Worm (Caenorhabditis elegans) whole organism, young adult: ENCODE measurements around the gene T24A6.1.

ENCODE experiments used
- F22D6.2 ChIP-seq: sonication (generic microtip); optimal IDR thresholded peaks from 2 replicates; lab custom pipeline; 2016; ENCODE audit warnings: mild to moderate bottlenecking, missing genetic modification characterization, missing compliant biosample characterization
- F39B2.1 ChIP-seq: fragments of 200-800 bp; sonication (Bioruptor generic); IDR thresholded peaks from 2 replicates; pipeline ENCODE4 v1.3.6; 2022; ENCODE audit warnings: missing genetic modification reagents, missing genetic modification characterization, missing compliant biosample characterization
- F49E8.2 ChIP-seq: sonication (generic microtip); optimal IDR thresholded peaks from 3 replicates; lab custom pipeline; 2017; ENCODE audit warnings: missing genetic modification characterization, mild to moderate bottlenecking, missing compliant biosample characterization, antibody characterized with exemption, moderate library complexity; ENCODE audit not compliant: insufficient read depth
- F52B5.7 ChIP-seq: sonication (generic microtip); optimal IDR thresholded peaks from 2 replicates; lab custom pipeline; 2016; ENCODE audit warnings: mild to moderate bottlenecking, missing genetic modification characterization, missing compliant biosample characterization
- F55B11.4 ChIP-seq: sonication (generic microtip); optimal IDR thresholded peaks from 2 replicates; lab custom pipeline; 2016; ENCODE audit warnings: missing compliant biosample characterization, missing genetic modification characterization, borderline replicate concordance; ENCODE audit not compliant: insufficient read depth
- T26A5.8 ChIP-seq: sonication (generic microtip); optimal IDR thresholded peaks from 2 replicates; lab custom pipeline; 2016; ENCODE audit warnings: missing genetic modification characterization, missing compliant biosample characterization
- Y56A3A.18 ChIP-seq: fragments of 200-800 bp; sonication (Bioruptor generic); IDR thresholded peaks from 2 replicates; pipeline ENCODE4 v1.3.6; 2022; ENCODE audit warnings: missing genetic modification reagents, missing genetic modification characterization, missing compliant biosample characterization
- ZK185.1 ChIP-seq: sonication (generic microtip); optimal IDR thresholded peaks from 2 replicates; lab custom pipeline; 2016; ENCODE audit warnings: mild to moderate bottlenecking, missing genetic modification characterization, missing compliant biosample characterization; ENCODE audit not compliant: poor library complexity, severe bottlenecking
- atf-7 ChIP-seq: sonication (generic microtip); optimal IDR thresholded peaks from 2 replicates; lab custom pipeline; 2017; ENCODE audit warnings: mild to moderate bottlenecking, missing genetic modification characterization, missing compliant biosample characterization
- ceh-40 ChIP-seq: fragments of 200-800 bp; sonication (Bioruptor generic); IDR thresholded peaks from 2 replicates; pipeline ENCODE4 v1.3.6; 2022; ENCODE audit warnings: missing genetic modification characterization, missing compliant biosample characterization
- ceh-79 ChIP-seq: sonication (generic microtip); optimal IDR thresholded peaks from 2 replicates; lab custom pipeline; 2017; ENCODE audit warnings: mild to moderate bottlenecking, missing genetic modification characterization, missing compliant biosample characterization
- chd-7 ChIP-seq: sonication (generic microtip); optimal IDR thresholded peaks from 2 replicates; lab custom pipeline; 2016; ENCODE audit warnings: mild to moderate bottlenecking, missing genetic modification characterization, moderate library complexity, missing compliant biosample characterization
- die-1 ChIP-seq: sonication (generic microtip); optimal IDR thresholded peaks from 2 replicates; lab custom pipeline; 2016; ENCODE audit warnings: missing genotype, mild to moderate bottlenecking, missing genetic modification characterization, missing compliant biosample characterization
- dpff-1 ChIP-seq: sonication (generic microtip); optimal IDR thresholded peaks from 2 replicates; lab custom pipeline; 2017; ENCODE audit warnings: mild to moderate bottlenecking, missing genetic modification characterization, missing compliant biosample characterization
- egrh-3 ChIP-seq: fragments of 200-800 bp; sonication (Bioruptor generic); IDR thresholded peaks from 2 replicates; pipeline ENCODE4 v1.3.6; 2022; ENCODE audit warnings: missing genetic modification reagents, missing genetic modification characterization, missing compliant biosample characterization
- fkh-3 ChIP-seq: sonication (generic microtip); optimal IDR thresholded peaks from 2 replicates; lab custom pipeline; 2016; ENCODE audit warnings: mild to moderate bottlenecking, missing genetic modification characterization, missing compliant biosample characterization
- hrde-1 ChIP-seq: sonication (generic microtip); optimal IDR thresholded peaks from 2 replicates; lab custom pipeline; 2016; ENCODE audit warnings: missing genetic modification characterization, mild to moderate bottlenecking, missing compliant biosample characterization, moderate library complexity, missing genotype, missing genetic modification reagents, borderline replicate concordance
- let-607 ChIP-seq, 2 experiments: fragments of 200-800 bp in 1 of 2; sonication (Bioruptor generic) in 1 of 2; sonication (generic microtip) in 1 of 2; optimal IDR thresholded peaks; 2 replicates each; lab custom pipeline; 2016 to 2018; ENCODE audit warnings: mild to moderate bottlenecking in 2 of 2, missing compliant biosample characterization in 2 of 2, missing genetic modification characterization in 2 of 2, moderate library complexity in 2 of 2, missing genotype in 1 of 2
- lin-40 ChIP-seq: sonication (generic microtip); optimal IDR thresholded peaks from 2 replicates; lab custom pipeline; 2016; ENCODE audit warnings: missing genetic modification characterization, mild to moderate bottlenecking, missing compliant biosample characterization, missing genotype, missing genetic modification reagents
- lir-1 ChIP-seq: fragments of 200-800 bp; sonication (Bioruptor generic); conservative IDR thresholded peaks from 2 replicates; pipeline ENCODE4 v1.3.6; 2022; ENCODE audit warnings: missing genetic modification reagents, missing genetic modification characterization, missing compliant biosample characterization
- madf-10 ChIP-seq: sonication (generic microtip); optimal IDR thresholded peaks from 2 replicates; lab custom pipeline; 2016; ENCODE audit warnings: mild to moderate bottlenecking, missing genetic modification characterization, missing compliant biosample characterization
- mcd-1 ChIP-seq: fragments of 200-800 bp; sonication (Bioruptor generic); IDR thresholded peaks from 2 replicates; pipeline ENCODE4 v1.3.6; 2022; ENCODE audit warnings: missing genetic modification reagents, missing genetic modification characterization, missing compliant biosample characterization
- mxl-1 ChIP-seq: sonication (generic microtip); optimal IDR thresholded peaks from 2 replicates; lab custom pipeline; 2016; ENCODE audit warnings: missing genetic modification characterization, missing compliant biosample characterization
- nhr-120 ChIP-seq: fragments of 200-800 bp; sonication (Bioruptor generic); IDR thresholded peaks from 2 replicates; pipeline ENCODE4 v1.3.6; 2022; ENCODE audit warnings: missing genetic modification characterization, missing compliant biosample characterization
- nhr-80 ChIP-seq: sonication (generic microtip); optimal IDR thresholded peaks from 2 replicates; lab custom pipeline; 2016; ENCODE audit warnings: missing genetic modification characterization, missing compliant biosample characterization
- nhr-90 ChIP-seq: sonication (generic microtip); optimal IDR thresholded peaks from 2 replicates; lab custom pipeline; 2016; ENCODE audit warnings: missing genotype, mild to moderate bottlenecking, missing genetic modification characterization, missing compliant biosample characterization
- pbrm-1 ChIP-seq: fragments of 200-800 bp; sonication (Bioruptor generic); IDR thresholded peaks from 2 replicates; pipeline ENCODE4 v1.3.6; 2022; ENCODE audit warnings: missing genetic modification reagents, missing genetic modification characterization, missing compliant biosample characterization
- sea-2 ChIP-seq: fragments of 200-800 bp; sonication (Bioruptor generic); IDR thresholded peaks from 2 replicates; pipeline ENCODE4 v1.3.6; 2022; ENCODE audit warnings: missing genetic modification characterization, missing compliant biosample characterization
- somi-1 ChIP-seq: fragments of 200-800 bp; sonication (Bioruptor generic); optimal IDR thresholded peaks from 2 replicates; lab custom pipeline; 2018; ENCODE audit warnings: mild to moderate bottlenecking, missing genetic modification characterization, missing compliant biosample characterization
- tbp1 ChIP-seq: fragments of 200-800 bp; sonication (Bioruptor generic); optimal IDR thresholded peaks from 2 replicates; lab custom pipeline; 2018; ENCODE audit warnings: mild to moderate bottlenecking, missing genetic modification characterization, missing compliant biosample characterization
- unc-130 ChIP-seq: sonication (generic microtip); optimal IDR thresholded peaks from 2 replicates; lab custom pipeline; 2016; ENCODE audit warnings: missing genetic modification reagents, missing genetic modification characterization, missing compliant biosample characterization
- zfh-2 ChIP-seq: fragments of 200-800 bp; sonication (Bioruptor generic); conservative IDR thresholded peaks from 2 replicates; pipeline ENCODE4 v1.3.6; 2022; ENCODE audit warnings: missing genetic modification reagents, missing genetic modification characterization, missing compliant biosample characterization
- ztf-18 ChIP-seq: sonication (generic microtip); optimal IDR thresholded peaks from 2 replicates; lab custom pipeline; 2016; ENCODE audit warnings: missing genotype, mild to moderate bottlenecking, missing genetic modification characterization, missing compliant biosample characterization
- ztf-3 ChIP-seq: fragments of 200-800 bp; sonication (Bioruptor generic); optimal IDR thresholded peaks from 2 replicates; lab custom pipeline; 2018; ENCODE audit warnings: mild to moderate bottlenecking, missing genetic modification characterization, missing compliant biosample characterization

T24A6.1 gene

DNA sequence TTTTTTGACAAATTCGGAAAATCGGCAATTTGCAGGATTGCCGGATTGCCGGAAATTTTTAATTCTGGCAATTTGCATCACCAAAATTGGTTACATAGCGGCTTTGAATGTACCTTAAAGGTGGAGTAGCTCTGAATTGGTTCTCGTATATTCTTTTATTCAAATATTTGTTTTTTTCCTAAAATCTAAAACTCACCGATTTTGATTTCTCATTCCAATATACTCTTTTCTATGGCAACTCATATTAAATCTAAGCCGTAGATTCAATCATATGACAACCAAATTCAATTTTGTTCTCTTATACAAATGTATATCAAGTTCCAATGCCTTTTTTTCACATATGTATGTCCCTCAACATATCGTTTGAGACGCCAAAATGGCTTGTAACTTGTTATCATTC lies 9.3 kb upstream of the T24A6.1 start, which contains the start of gene sri-21:
Gene sri-21 (plus strand): TSS at position 301 of the 400 bp plus-strand sequence.
- TF ChIP-seq F55B11.4 (tag; lab: Kevin White, UChicago), result no peak
- TF ChIP-seq dpff-1 (tag; lab: Kevin White, UChicago), result no peak
- no peak for TF ChIP-seq mxl-1 (tag; lab: Kevin White, UChicago)
- no peak for TF ChIP-seq nhr-120 (GFP tag; lab: Robert Waterston, UW)
- TF ChIP-seq mcd-1 (GFP tag; lab: Robert Waterston, UW), result no peak
- no peak for TF ChIP-seq tbp1 (GFP tag; lab: Kevin White, UChicago)
- TF ChIP-seq atf-7 (tag; lab: Kevin White, UChicago), result no peak
- TF ChIP-seq die-1 (tag; lab: Kevin White, UChicago), result no peak
- TF ChIP-seq pbrm-1 (GFP tag; lab: Robert Waterston, UW), result no peak
- no peak for TF ChIP-seq Y56A3A.18
- no peak for TF ChIP-seq ceh-40 (GFP tag; lab: Robert Waterston, UW)
- TF ChIP-seq ceh-79 (tag; lab: Kevin White, UChicago), result no peak
- TF ChIP-seq chd-7 (tag; lab: Kevin White, UChicago), result no peak
- TF ChIP-seq F49E8.2, result no peak
- no peak for TF ChIP-seq F22D6.2
- TF ChIP-seq, all 124 proteins: peak for 0

DNA sequence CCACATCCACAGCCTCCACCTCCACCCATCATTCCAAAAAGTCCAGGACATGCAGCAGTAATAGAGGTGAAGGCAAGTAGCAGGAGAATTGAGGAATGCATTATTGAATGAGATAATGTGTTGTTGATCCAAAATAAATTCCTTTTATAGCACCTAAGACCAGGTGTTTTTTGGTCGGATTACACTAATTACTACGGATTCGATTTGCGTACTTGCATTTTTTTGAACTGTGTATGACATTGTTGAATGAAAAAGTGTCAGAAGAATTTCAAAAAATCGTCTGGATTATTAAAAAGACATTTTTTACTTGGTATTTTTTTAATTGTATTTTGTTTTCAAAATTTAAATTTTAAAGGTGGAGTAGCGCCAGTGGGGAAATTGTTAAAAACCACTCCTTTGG lies 7.1 kb upstream of the T24A6.1 start, which contains the start of gene grl-28:
Gene grl-28 (minus strand): TSS at position 101 of the 400 bp plus-strand sequence.
- no peak for TF ChIP-seq mcd-1 (GFP tag; lab: Robert Waterston, UW)
- no peak for TF ChIP-seq F52B5.7 (tag; lab: Kevin White, UChicago)
- no peak for TF ChIP-seq nhr-90 (tag; lab: Kevin White, UChicago)
- TF ChIP-seq lin-40 (tag; lab: Kevin White, UChicago), result no peak
- no peak for TF ChIP-seq T26A5.8
- no peak for TF ChIP-seq somi-1

DNA sequence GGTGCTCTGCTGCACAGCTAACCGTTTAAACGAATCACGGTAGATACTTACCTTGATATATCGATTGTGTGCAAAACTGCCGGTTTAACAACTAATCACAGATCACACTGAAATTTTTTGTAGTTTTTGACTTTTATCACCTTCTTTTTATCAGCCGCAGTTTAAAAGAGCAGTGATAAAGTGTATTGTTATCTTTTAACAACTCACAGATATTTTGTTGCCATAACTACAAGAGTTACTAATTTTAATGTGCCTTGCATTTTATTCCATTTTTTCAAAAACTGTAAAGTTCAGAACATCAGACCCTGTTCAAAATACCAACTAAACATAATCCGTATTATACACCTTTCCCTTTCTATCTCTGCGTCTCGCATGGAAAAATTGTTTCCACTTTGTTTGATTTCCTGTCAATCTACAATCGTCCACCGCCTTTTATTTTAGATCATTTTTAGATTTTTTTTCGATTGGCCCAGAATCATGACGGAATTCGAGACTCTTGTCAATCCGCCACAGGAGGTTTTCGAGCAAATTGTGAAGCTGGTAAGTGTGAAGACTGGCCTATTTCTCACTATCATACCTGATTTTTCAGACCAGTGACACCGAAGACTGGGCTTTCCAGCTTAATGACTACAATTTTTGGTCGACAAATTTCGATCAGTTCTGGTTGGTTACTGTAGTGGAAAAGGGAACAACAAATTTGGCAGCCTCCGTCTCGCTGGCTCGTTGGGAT lies 5.9 kb upstream of the T24A6.1 start, which contains the start of gene T24A6.20:
Gene T24A6.20 (plus strand): TSS at position 395 of the 730 bp plus-strand sequence.
- no peak for TF ChIP-seq let-607 (tag; optimal IDR thresholded peaks at IDR 0.05; lab: Kevin White, UChicago)
- TF ChIP-seq ztf-3 (GFP tag; lab: Kevin White, UChicago), result no peak
- peak; percentile 56 for TF ChIP-seq nhr-80
- TF ChIP-seq, all 124 proteins: peak for 1

ce11 chrV:3554869-3555268 lies 4.0 kb upstream of the T24A6.1 start, which contains the start of gene grl-29:
Gene grl-29, minus strand, starts transcription at chrV:3555236.
- no peak for TF ChIP-seq nhr-120 (GFP tag; lab: Robert Waterston, UW)
- TF ChIP-seq sea-2 (GFP tag; lab: Robert Waterston, UW), result no peak
- TF ChIP-seq lir-1, result no peak
- TF ChIP-seq F39B2.1 (GFP tag; lab: Robert Waterston, UW), result no peak
- TF ChIP-seq egrh-3 (GFP tag; lab: Robert Waterston, UW), result peak; percentile 74; the same call in 1 of the 2 replicates
- peak; percentile 85 for TF ChIP-seq zfh-2 (GFP tag; lab: Robert Waterston, UW)

DNA sequence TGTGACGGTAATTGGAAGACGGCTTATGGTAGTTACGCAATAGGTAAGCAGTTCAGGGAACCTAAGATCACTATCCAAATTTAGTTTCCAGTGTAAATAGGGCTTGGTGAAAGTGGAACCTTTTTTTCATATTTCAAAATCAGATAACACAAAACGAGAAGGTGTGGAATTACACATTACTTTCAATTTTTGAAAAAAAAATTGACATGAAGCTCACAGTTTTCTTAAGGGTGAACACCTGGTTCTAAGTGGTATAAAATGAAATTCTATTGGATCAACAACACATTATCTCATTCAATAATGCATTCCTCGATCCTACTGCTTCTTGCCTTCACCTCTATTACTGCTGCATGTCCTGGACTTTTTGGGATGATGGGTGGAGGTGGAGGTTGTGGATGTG lies 2.9 kb upstream of the T24A6.1 start, which contains the start of gene grl-30:
Gene grl-30 (plus strand): TSS at position 301 of the 400 bp plus-strand sequence.
- TF ChIP-seq ztf-18 (tag; lab: Kevin White, UChicago), result no peak
- TF ChIP-seq madf-10 (tag; lab: Kevin White, UChicago), result no peak
- no peak for TF ChIP-seq fkh-3 (tag; lab: Kevin White, UChicago)
- TF ChIP-seq F55B11.4 (tag; lab: Kevin White, UChicago), result no peak
- no peak for TF ChIP-seq unc-130 (GFP tag; lab: Kevin White, UChicago)
- no peak for TF ChIP-seq zfh-2 (GFP tag; lab: Robert Waterston, UW)
- no peak for TF ChIP-seq dpff-1 (tag; lab: Kevin White, UChicago)
- no peak for TF ChIP-seq ZK185.1
- TF ChIP-seq hrde-1 (tag; lab: Kevin White, UChicago), result no peak
